Worm (Caenorhabditis elegans) whole organism, late embryonic: ENCODE measurements around the gene pes-5.

Experiments
- C38D4.7 ChIP-seq: fragments of 200-800 bp; sonication (Bioruptor generic); optimal IDR thresholded peaks from 2 replicates; lab custom pipeline; 2018; ENCODE audit warnings: mild to moderate bottlenecking, missing genetic modification characterization, moderate library complexity, missing compliant biosample characterization
- K02D7.2 ChIP-seq: sonication (generic microtip); optimal IDR thresholded peaks from 2 replicates; lab custom pipeline; 2017; ENCODE audit warnings: mild to moderate bottlenecking, missing genetic modification characterization, missing compliant biosample characterization
- T23F11.4 ChIP-seq: fragments of 200-800 bp; sonication (Bioruptor generic); optimal IDR thresholded peaks from 2 replicates; lab custom pipeline; 2018; ENCODE audit warnings: mild to moderate bottlenecking, missing genetic modification characterization, missing compliant biosample characterization
- ahr-1 ChIP-seq: sonication (generic microtip); optimal IDR thresholded peaks from 2 replicates; lab custom pipeline; 2016; ENCODE audit warnings: missing genetic modification characterization, missing compliant biosample characterization
- ceh-14 ChIP-seq: sonication (generic microtip); optimal IDR thresholded peaks from 2 replicates; lab custom pipeline; 2016; ENCODE audit warnings: missing genotype, missing genetic modification characterization, missing compliant biosample characterization
- ceh-18 ChIP-seq: sonication (generic microtip); optimal IDR thresholded peaks from 2 replicates; lab custom pipeline; 2016; ENCODE audit warnings: missing genetic modification characterization, missing compliant biosample characterization
- ceh-22 ChIP-seq: sonication (generic microtip); optimal IDR thresholded peaks from 2 replicates; lab custom pipeline; 2017; ENCODE audit warnings: missing biosample characterization, missing genetic modification characterization
- ceh-24 ChIP-seq: sonication (generic microtip); optimal IDR thresholded peaks from 2 replicates; lab custom pipeline; 2016; ENCODE audit warnings: mild to moderate bottlenecking, missing genetic modification characterization, missing compliant biosample characterization
- ceh-31 ChIP-seq: sonication (generic microtip); optimal IDR thresholded peaks from 2 replicates; lab custom pipeline; 2016; ENCODE audit warnings: missing genetic modification characterization, missing compliant biosample characterization
- ceh-34 ChIP-seq: sonication (generic microtip); optimal IDR thresholded peaks from 2 replicates; lab custom pipeline; 2016; ENCODE audit warnings: mild to moderate bottlenecking, missing genetic modification characterization, missing compliant biosample characterization
- ceh-45 ChIP-seq: fragments of 200-800 bp; sonication (Bioruptor generic); IDR thresholded peaks from 2 replicates; pipeline ENCODE4 v1.3.6; 2022; ENCODE audit warnings: missing genetic modification reagents, missing genetic modification characterization, missing compliant biosample characterization
- ceh-48 ChIP-seq: sonication (generic microtip); optimal IDR thresholded peaks from 2 replicates; lab custom pipeline; 2016; ENCODE audit warnings: missing genetic modification characterization, inconsistent platforms, missing compliant biosample characterization
- ceh-9 ChIP-seq: sonication (generic microtip); optimal IDR thresholded peaks from 2 replicates; lab custom pipeline; 2016; ENCODE audit warnings: mild to moderate bottlenecking, missing genetic modification characterization, inconsistent platforms, missing compliant biosample characterization
- che-1 ChIP-seq: sonication (generic microtip); optimal IDR thresholded peaks from 2 replicates; lab custom pipeline; 2016; ENCODE audit warnings: mild to moderate bottlenecking, missing genetic modification characterization, missing compliant biosample characterization
- dmd-4 ChIP-seq: sonication (generic microtip); optimal IDR thresholded peaks from 2 replicates; lab custom pipeline; 2016; ENCODE audit warnings: borderline replicate concordance, missing genetic modification characterization, missing compliant biosample characterization
- dve-1 ChIP-seq: sonication (generic microtip); optimal IDR thresholded peaks from 2 replicates; lab custom pipeline; 2017; ENCODE audit warnings: antibody characterized with exemption, mild to moderate bottlenecking, missing genetic modification characterization, missing compliant biosample characterization
- elt-2 ChIP-seq: sonication (generic microtip); optimal IDR thresholded peaks from 2 replicates; lab custom pipeline; 2016; ENCODE audit warnings: missing genetic modification reagents, missing genetic modification characterization, missing compliant biosample characterization
- ets-4 ChIP-seq: sonication (generic microtip); optimal IDR thresholded peaks from 2 replicates; lab custom pipeline; 2016; ENCODE audit warnings: missing genetic modification characterization, missing compliant biosample characterization
- eyg-1 ChIP-seq: sonication (generic microtip); optimal IDR thresholded peaks from 2 replicates; lab custom pipeline; 2016; ENCODE audit warnings: missing genotype, missing genetic modification characterization, missing compliant biosample characterization
- fkh-10 ChIP-seq: fragments of 150-350 bp; optimal IDR thresholded peaks from 2 replicates; lab custom pipeline; 2014; ENCODE audit warnings: missing biosample characterization, missing genetic modification reagents, missing genetic modification characterization
- hlh-13 ChIP-seq: fragments of 200-800 bp; sonication (Bioruptor generic); optimal IDR thresholded peaks from 2 replicates; lab custom pipeline; 2018; ENCODE audit warnings: mild to moderate bottlenecking, missing genetic modification characterization, missing compliant biosample characterization
- hlh-30 ChIP-seq: sonication (generic microtip); optimal IDR thresholded peaks from 2 replicates; lab custom pipeline; 2017; ENCODE audit warnings: antibody characterized with exemption, missing genetic modification characterization, missing compliant biosample characterization; ENCODE audit not compliant: insufficient read depth
- hlh-6 ChIP-seq: sonication (generic microtip); optimal IDR thresholded peaks from 2 replicates; lab custom pipeline; 2016; ENCODE audit warnings: missing genotype, missing genetic modification characterization, missing compliant biosample characterization
- lim-6 ChIP-seq: sonication (generic microtip); optimal IDR thresholded peaks from 2 replicates; lab custom pipeline; 2016; ENCODE audit warnings: missing genetic modification characterization, missing compliant biosample characterization
- madf-2 ChIP-seq: sonication (generic microtip); optimal IDR thresholded peaks from 2 replicates; lab custom pipeline; 2017; ENCODE audit warnings: missing genetic modification characterization, missing compliant biosample characterization
- mec-3 ChIP-seq: sonication (generic microtip); optimal IDR thresholded peaks from 2 replicates; lab custom pipeline; 2016; ENCODE audit warnings: borderline replicate concordance, missing genetic modification characterization, missing compliant biosample characterization
- nfya-1 ChIP-seq: sonication (generic microtip); optimal IDR thresholded peaks from 2 replicates; lab custom pipeline; 2017; ENCODE audit warnings: missing genetic modification characterization, mild to moderate bottlenecking, missing compliant biosample characterization, antibody characterized with exemption, moderate library complexity
- nhr-232 ChIP-seq: sonication (generic microtip); optimal IDR thresholded peaks from 2 replicates; lab custom pipeline; 2016; ENCODE audit warnings: missing genetic modification characterization, missing compliant biosample characterization
- npax-4 ChIP-seq: sonication (generic microtip); optimal IDR thresholded peaks from 2 replicates; lab custom pipeline; 2016; ENCODE audit warnings: missing genetic modification characterization, missing compliant biosample characterization
- pax-1 ChIP-seq: fragments of 150-350 bp; optimal IDR thresholded peaks from 2 replicates; lab custom pipeline; 2014; ENCODE audit warnings: missing biosample characterization, missing genetic modification characterization
- pha-4 ChIP-seq: fragments of 150-350 bp; optimal IDR thresholded peaks from 2 replicates; lab custom pipeline; 2018; ENCODE audit warnings: missing biosample characterization, missing genetic modification reagents, missing genetic modification characterization
- pqm-1 ChIP-seq: sonication (generic microtip); optimal IDR thresholded peaks from 2 replicates; lab custom pipeline; 2016; ENCODE audit warnings: missing genetic modification characterization, missing compliant biosample characterization
- pros-1 ChIP-seq: fragments of 150-350 bp; optimal IDR thresholded peaks from 2 replicates; lab custom pipeline; 2014; ENCODE audit warnings: missing biosample characterization, missing genetic modification reagents, missing genetic modification characterization
- ref-2 ChIP-seq: sonication (generic microtip); optimal IDR thresholded peaks from 2 replicates; lab custom pipeline; 2016; ENCODE audit warnings: missing genetic modification characterization, missing compliant biosample characterization
- sdc-2 ChIP-seq: sonication (generic microtip); optimal IDR thresholded peaks from 2 replicates; lab custom pipeline; 2016; ENCODE audit warnings: missing genotype, missing genetic modification characterization, missing compliant biosample characterization
- sox-4 ChIP-seq: sonication (generic microtip); optimal IDR thresholded peaks from 2 replicates; lab custom pipeline; 2017; ENCODE audit warnings: mild to moderate bottlenecking, missing genetic modification characterization, inconsistent platforms, missing compliant biosample characterization
- syd-9 ChIP-seq: sonication (generic microtip); optimal IDR thresholded peaks from 2 replicates; lab custom pipeline; 2016; ENCODE audit warnings: mild to moderate bottlenecking, missing genetic modification characterization, moderate library complexity, missing compliant biosample characterization
- tbx-2 ChIP-seq: sonication (generic microtip); optimal IDR thresholded peaks from 2 replicates; lab custom pipeline; 2016; ENCODE audit warnings: missing genetic modification characterization, missing compliant biosample characterization
- tbx-7 ChIP-seq: sonication (generic microtip); optimal IDR thresholded peaks from 2 replicates; lab custom pipeline; 2016; ENCODE audit warnings: missing genotype, missing genetic modification characterization, missing compliant biosample characterization
- unc-3 ChIP-seq, 2 experiments: fragments of 200-800 bp in 1 of 2; sonication (Bioruptor generic) in 1 of 2; sonication (generic microtip) in 1 of 2; conservative IDR thresholded peaks in 1 of 2; optimal IDR thresholded peaks in 1 of 2; 2 replicates each; pipeline versions ENCODE4 v1.3.6 to Lab custom; 2016 to 2022; ENCODE audit warnings: missing compliant biosample characterization in 2 of 2, missing genetic modification characterization in 2 of 2, missing genetic modification reagents in 1 of 2
- unc-86 ChIP-seq: sonication (generic microtip); optimal IDR thresholded peaks from 2 replicates; lab custom pipeline; 2016; ENCODE audit warnings: missing genetic modification characterization, missing compliant biosample characterization
- zip-5 ChIP-seq: sonication (generic microtip); optimal IDR thresholded peaks from 2 replicates; lab custom pipeline; 2016; ENCODE audit warnings: missing genetic modification characterization, missing compliant biosample characterization
- ztf-16 ChIP-seq: sonication (generic microtip); optimal IDR thresholded peaks from 2 replicates; lab custom pipeline; 2017; ENCODE audit warnings: missing genetic modification characterization, missing compliant biosample characterization

pes-5 gene

DNA sequence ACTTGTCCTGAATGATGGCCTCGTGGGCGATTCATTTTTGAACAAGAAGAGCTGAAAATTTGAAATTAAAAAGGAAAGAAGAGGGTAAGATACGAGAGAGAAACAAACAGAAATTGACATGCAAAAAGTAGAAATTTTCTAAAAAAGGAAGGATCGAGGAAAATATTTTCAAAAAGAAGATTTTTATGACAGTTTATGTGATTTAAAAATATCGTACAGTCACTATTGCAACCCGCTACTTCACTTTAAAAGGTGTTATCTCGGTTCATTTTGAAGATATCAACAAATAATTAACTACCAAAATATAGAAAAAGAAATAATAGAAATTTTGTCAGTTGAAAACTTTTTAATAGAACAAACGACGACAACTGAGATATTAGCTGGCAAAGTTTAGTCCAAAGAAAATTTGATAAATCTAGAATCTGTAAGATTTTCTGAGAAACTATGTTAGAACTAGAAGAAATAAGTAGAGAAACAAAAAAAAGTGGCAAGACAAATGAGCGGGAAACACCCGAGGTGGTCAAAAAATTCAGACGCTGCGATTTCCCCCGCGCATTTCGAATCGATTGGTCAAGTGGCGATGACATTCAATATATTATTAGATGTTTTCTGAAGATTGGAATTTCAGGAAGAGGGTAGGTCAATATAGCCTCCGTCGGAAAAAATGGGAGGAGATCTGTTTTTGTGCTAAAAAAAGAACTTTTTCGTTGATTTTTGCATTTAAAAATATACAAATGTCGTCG, 6.1 kb downstream of the pes-5 start, which contains the start of gene Y6D1A.1:
Gene Y6D1A.1, minus strand, starts transcription at position 51 of the 743 bp plus-strand sequence.
- no peak for TF ChIP-seq sdc-2 (tag; lab: Kevin White, UChicago)
- TF ChIP-seq C38D4.7 (GFP tag; lab: Kevin White, UChicago) = no peak

DNA sequence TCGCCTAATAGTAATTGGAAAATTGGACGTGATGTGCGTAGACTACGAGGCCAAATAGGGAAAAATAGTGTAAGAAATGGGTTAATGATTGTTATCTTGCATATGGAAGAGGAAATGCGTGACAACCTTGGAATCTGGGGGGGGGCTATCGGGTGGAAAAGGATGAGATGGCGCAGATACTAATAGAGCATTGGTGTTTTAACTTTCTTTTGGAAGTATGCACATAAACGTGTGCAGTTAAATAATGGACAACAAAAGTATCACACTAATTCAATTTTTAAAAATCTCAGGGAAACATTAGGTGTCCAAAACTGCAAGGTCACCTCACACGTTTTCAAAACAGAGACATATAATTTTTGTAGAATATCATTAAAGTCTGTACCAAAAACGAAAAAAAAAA, 10.0 kb downstream of the pes-5 start, which contains the start of gene Y6D1A.2:
Gene Y6D1A.2, minus strand, starts transcription at position 101 of the 400 bp plus-strand sequence.
- TF ChIP-seq ahr-1 (no peak), tbx-2 (tag; lab: Kevin White, UChicago) (no peak), syd-9 (tag; lab: Kevin White, UChicago) (no peak), hlh-6 (no peak), lim-6 (tag; lab: Kevin White, UChicago) (no peak), pha-4 (no peak), ceh-14 (no peak), T23F11.4 (GFP tag; lab: Kevin White, UChicago) (no peak), hlh-13 (no peak), madf-2 (tag; lab: Kevin White, UChicago) (no peak), ceh-34 (tag; lab: Kevin White, UChicago) (no peak), ztf-16 (tag; lab: Kevin White, UChicago) (no peak)

DNA sequence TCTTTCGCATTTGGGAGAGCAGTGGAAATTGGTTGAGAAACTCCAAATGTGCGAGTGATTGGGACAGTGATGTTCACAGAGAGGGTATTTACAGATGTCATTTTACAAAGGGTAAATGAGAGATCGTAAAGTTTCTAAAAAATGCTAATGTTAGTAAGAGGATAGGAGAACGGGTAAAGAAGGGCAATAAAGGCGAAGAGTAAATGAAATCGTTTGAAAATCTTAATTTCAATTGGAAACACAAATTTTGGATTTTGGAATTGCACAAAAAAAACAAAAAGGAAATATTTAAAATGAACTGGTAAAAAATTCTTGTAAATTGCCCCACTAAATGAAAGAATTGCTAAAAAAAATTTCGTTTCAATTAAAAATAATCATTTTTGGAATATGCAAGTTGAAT, 13.3 kb downstream of the pes-5 start, which contains the start of gene pap-3:
Gene pap-3, minus strand, starts transcription at position 101 of the 400 bp plus-strand sequence.
- no peak for TF ChIP-seq zip-5 (tag; lab: Kevin White, UChicago)
- no peak for TF ChIP-seq npax-4 (tag; lab: Kevin White, UChicago)
- no peak for TF ChIP-seq ets-4 (tag; lab: Kevin White, UChicago)
- TF ChIP-seq mec-3 (tag; lab: Kevin White, UChicago) = no peak
- TF ChIP-seq fkh-10 (GFP tag; lab: Kevin White, UChicago) = no peak
- no peak for TF ChIP-seq sox-4 (tag; lab: Kevin White, UChicago)
- TF ChIP-seq ceh-48 (tag; lab: Kevin White, UChicago) = no peak
- TF ChIP-seq che-1 (tag; lab: Kevin White, UChicago) = no peak
- no peak for TF ChIP-seq elt-2 (tag; lab: Kevin White, UChicago)
- TF ChIP-seq eyg-1 (tag; lab: Kevin White, UChicago) = no peak
- no peak for TF ChIP-seq K02D7.2
- TF ChIP-seq pqm-1 (tag; lab: Kevin White, UChicago) = no peak
- TF ChIP-seq tbx-2 (tag; lab: Kevin White, UChicago) = no peak
- TF ChIP-seq ceh-24 (tag; lab: Kevin White, UChicago) = no peak

DNA sequence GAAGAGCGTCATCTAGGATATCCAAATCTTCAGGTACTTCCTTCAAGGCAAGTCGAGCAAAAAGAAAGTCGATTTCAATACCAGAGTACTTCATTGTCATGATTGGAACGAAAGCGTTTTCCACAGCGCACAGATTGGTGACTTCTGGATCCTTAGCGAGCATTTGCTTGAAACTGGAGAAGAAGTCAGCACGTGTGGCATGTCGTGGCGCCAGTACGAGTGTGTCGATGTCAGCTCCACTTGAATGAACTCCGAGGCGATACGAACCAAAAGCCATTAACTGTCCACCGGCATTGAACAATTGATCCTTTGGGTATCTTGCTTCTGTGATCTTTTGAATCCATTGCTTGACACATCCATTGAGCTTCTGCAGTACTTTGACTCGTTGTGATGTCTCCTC, 13.8 kb downstream of the pes-5 start:
- TF ChIP-seq zip-5 (tag; lab: Kevin White, UChicago) (no peak), dve-1 (tag; lab: Kevin White, UChicago) (no peak), ceh-9 (tag; lab: Kevin White, UChicago) (no peak), ceh-22 (no peak), ref-2 (no peak), hlh-30 (tag; lab: Kevin White, UChicago) (no peak), dmd-4 (tag; lab: Kevin White, UChicago) (no peak)

DNA sequence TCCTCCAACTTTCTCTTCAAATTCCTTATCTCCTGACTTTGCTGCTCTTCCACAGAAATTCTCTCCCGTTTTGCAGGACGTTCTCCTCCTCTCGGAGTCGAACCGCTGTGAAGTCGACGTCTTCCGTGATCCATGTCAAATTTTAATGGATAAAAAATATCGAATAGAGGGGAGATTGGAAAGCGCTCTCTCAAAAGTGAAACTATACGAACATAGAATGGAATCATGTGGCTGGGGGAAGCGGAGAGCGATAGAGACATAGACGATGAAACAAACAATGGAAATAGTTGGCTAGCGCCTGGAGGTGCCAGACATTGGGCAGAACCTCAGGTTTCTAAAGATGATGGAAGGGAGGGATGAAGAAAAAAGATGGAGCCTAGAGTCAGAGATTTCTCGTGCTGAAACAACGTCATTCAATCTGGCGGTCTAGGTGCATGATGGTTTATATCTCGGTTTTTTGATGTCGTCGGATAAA, 15.9 kb downstream of the pes-5 start, which contains the start of gene F43G6.8:
Gene F43G6.8, minus strand, starts transcription at position 198 of the 475 bp plus-strand sequence.
- TF ChIP-seq K02D7.2 = no peak
- peak; percentile 21 for TF ChIP-seq nfya-1
- TF ChIP-seq ceh-14 = no peak
- TF ChIP-seq unc-86 (tag; lab: Kevin White, UChicago) = no peak
- TF ChIP-seq mec-3 (tag; lab: Kevin White, UChicago) = no peak
- no peak for TF ChIP-seq ceh-48 (tag; lab: Kevin White, UChicago)
- TF ChIP-seq pax-1 (tag; lab: Kevin White, UChicago) = no peak
- no peak for TF ChIP-seq pros-1 (tag; lab: Kevin White, UChicago)
- peak; percentile 14 for TF ChIP-seq ceh-18 (tag; lab: Kevin White, UChicago)
- TF ChIP-seq tbx-2 (tag; lab: Kevin White, UChicago) = peak; percentile 26
- TF ChIP-seq unc-3 (GFP tag; conservative IDR thresholded peaks at IDR 0.05; lab: Robert Waterston, UW) = no peak
- no peak for TF ChIP-seq unc-3 (tag; optimal IDR thresholded peaks at IDR 0.05; lab: Kevin White, UChicago)
- no peak for TF ChIP-seq tbx-7 (tag; lab: Kevin White, UChicago)
- TF ChIP-seq nhr-232 (tag; lab: Kevin White, UChicago) = no peak
- TF ChIP-seq ceh-31 (tag; lab: Kevin White, UChicago) = peak; percentile 28
- TF ChIP-seq ceh-45 (GFP tag; lab: Robert Waterston, UW) = no peak
- peak; percentile 84 for TF ChIP-seq hlh-30 (tag; lab: Kevin White, UChicago)
- TF ChIP-seq ref-2 = peak; percentile 20
